Worm (Caenorhabditis elegans) whole organism, young adult: ENCODE results near the gene sqv-2.

Experiments
- F49E8.2 ChIP-seq: sonication (generic microtip); optimal IDR thresholded peaks from 3 replicates; lab custom pipeline; 2017; ENCODE audit warnings: missing genetic modification characterization, mild to moderate bottlenecking, missing compliant biosample characterization, antibody characterized with exemption, moderate library complexity; ENCODE audit not compliant: insufficient read depth
- atf-7 ChIP-seq: sonication (generic microtip); optimal IDR thresholded peaks from 2 replicates; lab custom pipeline; 2017; ENCODE audit warnings: mild to moderate bottlenecking, missing genetic modification characterization, missing compliant biosample characterization
- athp-1 ChIP-seq: sonication (generic microtip); optimal IDR thresholded peaks from 2 replicates; lab custom pipeline; 2017; ENCODE audit warnings: mild to moderate bottlenecking, missing genetic modification characterization, missing compliant biosample characterization
- efl-1 ChIP-seq: fragments of 150-350 bp; optimal IDR thresholded peaks from 2 replicates; lab custom pipeline; 2014; ENCODE audit warnings: missing biosample characterization, missing genetic modification reagents, missing genetic modification characterization
- lag-1 ChIP-seq: fragments of 200-800 bp; sonication (Bioruptor generic); IDR thresholded peaks from 2 replicates; pipeline ENCODE4 v1.3.6; 2022; ENCODE audit warnings: missing genetic modification reagents, missing genetic modification characterization, missing compliant biosample characterization
- pha-4 ChIP-seq: fragments of 150-350 bp; sonication (generic microtip); optimal IDR thresholded peaks from 2 replicates; lab custom pipeline; 2014; ENCODE audit warnings: missing biosample characterization, missing genetic modification reagents, missing genetic modification characterization
- snpc-4 ChIP-seq, 5 experiments: fragments of 150-350 bp in 1 of 5; sonication (generic microtip) in 4 of 5; optimal IDR thresholded peaks; 2 replicates each; lab custom pipeline; 2014 to 2018; ENCODE audit warnings: missing genetic modification characterization in 5 of 5, missing biosample characterization in 3 of 5, antibody characterized with exemption in 2 of 5, mild to moderate bottlenecking in 2 of 5, missing compliant biosample characterization in 2 of 5, missing genotype in 2 of 5, moderate library complexity in 2 of 5, missing genetic modification reagents in 1 of 5

- TF ChIP-seq F49E8.2 (tag; lab: Kevin White, UChicago) (no peak), efl-1 (GFP tag; lab: Kevin White, UChicago) (no peak), lag-1 (GFP tag; lab: Robert Waterston, UW) (no peak), atf-7 (tag; lab: Kevin White, UChicago) (no peak), snpc-4 (GFP tag; optimal IDR thresholded peaks at IDR 0.05; lab: Kevin White, UChicago) (no peak), snpc-4 (tag; optimal IDR thresholded peaks at IDR 0.05; lab: Kevin White, UChicago) (no peak), athp-1 (tag; lab: Kevin White, UChicago) (no peak), pha-4 (tag; lab: Kevin White, UChicago) (no peak)
Observed at ce11 chrII:2927533-2927932, 33.3 kb upstream of the sqv-2 start, which contains the start of the genes ZK355.3 and ZK355.8.
